Worm (Caenorhabditis elegans) whole organism, L1 larva: ENCODE data around the gene fbxc-15.

Experiments
- C16A3.4 ChIP-seq: fragments of 150-350 bp; optimal IDR thresholded peaks from 2 replicates; lab custom pipeline; 2014; ENCODE audit warnings: missing biosample characterization, missing genetic modification characterization
- aly-2 ChIP-seq: fragments of 150-350 bp; optimal IDR thresholded peaks from 2 replicates; lab custom pipeline; 2014; ENCODE audit warnings: missing biosample characterization, missing genetic modification characterization
- blmp-1 ChIP-seq: fragments of 150-350 bp; optimal IDR thresholded peaks from 2 replicates; lab custom pipeline; 2014; ENCODE audit warnings: missing biosample characterization, missing genetic modification characterization
- fkh-8 ChIP-seq: sonication (generic microtip); optimal IDR thresholded peaks from 2 replicates; lab custom pipeline; 2016; ENCODE audit warnings: mild to moderate bottlenecking, missing genetic modification characterization, missing compliant biosample characterization
- mdl-1 ChIP-seq, 2 experiments: fragments of 150-350 bp; optimal IDR thresholded peaks; 2 replicates each; lab custom pipeline; 2014 to 2017; ENCODE audit warnings: missing biosample characterization in 2 of 2, missing genetic modification characterization in 2 of 2, inconsistent platforms in 1 of 2
- nhr-237 ChIP-seq: fragments of 150-350 bp; optimal IDR thresholded peaks from 2 replicates; lab custom pipeline; 2014; ENCODE audit warnings: missing biosample characterization, missing genetic modification characterization
- pqm-1 ChIP-seq: sonication (generic microtip); optimal IDR thresholded peaks from 3 replicates; lab custom pipeline; 2017; ENCODE audit warnings: missing biosample characterization, missing genetic modification characterization
- ztf-11 ChIP-seq, 2 experiments: sonication (generic microtip); optimal IDR thresholded peaks; 2 replicates each; lab custom pipeline; 2016 to 2017; ENCODE audit warnings: missing genetic modification characterization in 2 of 2, missing biosample characterization in 1 of 2, missing compliant biosample characterization in 1 of 2

DNA sequence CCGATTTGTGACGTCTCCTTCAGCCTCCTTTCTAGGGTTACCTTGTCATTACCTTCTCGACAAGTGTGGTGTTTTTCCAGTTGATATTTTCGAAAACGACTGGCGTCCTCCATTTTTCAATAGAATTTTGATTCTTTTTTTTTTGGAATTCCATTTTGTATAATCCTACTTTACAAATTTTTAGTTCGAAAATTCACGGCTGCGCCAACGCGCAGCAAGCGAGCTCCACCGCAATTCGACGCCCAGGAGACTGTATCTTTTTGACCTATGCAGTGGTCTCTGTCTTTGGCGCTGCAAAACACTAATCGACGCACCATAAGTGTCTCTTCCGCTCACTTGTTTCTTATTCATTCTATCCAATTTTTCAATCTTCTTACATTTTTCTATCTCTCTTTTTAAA lies 12.1 kb downstream of the fbxc-15 start, which contains the start of gene fbxc-42:
- TF ChIP-seq ztf-11 (tag; optimal IDR thresholded peaks at IDR 0.05; lab: Kevin White, UChicago): no peak
- TF ChIP-seq C16A3.4: no peak
- TF ChIP-seq aly-2: no peak
- no peak for TF ChIP-seq nhr-237
- no peak for TF ChIP-seq mdl-1 (tag; optimal IDR thresholded peaks at IDR 0.05; lab: Kevin White, UChicago)
- TF ChIP-seq pqm-1 (tag; lab: Kevin White, UChicago): no peak
- TF ChIP-seq fkh-8: no peak
- no peak for TF ChIP-seq blmp-1 (tag; lab: Kevin White, UChicago)
